Worm (Caenorhabditis elegans): ENCODE measurements around the gene ZC443.4.
"Not testable (repeated sequence)": the region's sequence is repeated elsewhere in the genome, so short reads cannot be mapped to it uniquely, and the experiment has no call there.

The ZC443.4 gene

ce11 chrV:12819792-12820453 is at the start of gene ZC443.4, which contains the start of gene ugt-18:
TSS of gene ZC443.4 (minus strand) at chrV:12819886.
TSS of gene ugt-18 (plus strand) at chrV:12820260.
- no peak for TF ChIP-seq dao-5 (tag; optimal IDR thresholded peaks at IDR 0.05)
- no peak for TF ChIP-seq him-1 (tag; optimal IDR thresholded peaks at IDR 0.05)
- TF ChIP-seq W03F9.2 (tag; optimal IDR thresholded peaks at IDR 0.05), result no peak

ce11 chrV:12867997-12868396 is 48.3 kb upstream of the ZC443.4 start, which contains the start of gene nspg-1:
TSS of gene nspg-1 (minus strand) at chrV:12868097.
- TF ChIP-seq dao-5 (tag; optimal IDR thresholded peaks at IDR 0.05) (no peak), W03F9.2 (tag; optimal IDR thresholded peaks at IDR 0.05) (no peak), him-1 (tag; optimal IDR thresholded peaks at IDR 0.05) (no peak)

ce11 chrV:12865615-12866014 is 45.9 kb upstream of the ZC443.4 start, which contains the start of gene T07F10.5:
TSS of gene T07F10.5 (plus strand) at chrV:12865915.
- TF ChIP-seq W03F9.2, dao-5, him-1 (tag; optimal IDR thresholded peaks at IDR 0.05): not testable (repeated sequence)

DNA sequence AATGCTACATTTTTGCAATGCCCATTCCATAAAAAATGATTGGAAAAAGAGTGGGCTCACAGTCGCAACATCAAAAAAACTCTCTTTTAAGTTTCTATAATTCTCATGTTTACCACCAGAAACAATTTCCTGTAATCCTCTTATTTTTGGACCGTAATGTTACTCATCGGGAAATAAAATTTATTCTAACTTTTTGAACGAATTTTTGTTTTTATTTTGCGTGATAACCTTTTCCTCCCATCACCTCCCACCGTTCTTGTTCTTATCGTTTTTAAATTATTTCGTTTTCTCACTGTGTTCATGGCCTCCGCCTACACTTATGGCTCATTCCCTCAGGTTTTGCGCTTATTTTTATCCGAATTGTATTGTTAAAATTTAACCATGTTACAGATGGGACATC is 39.5 kb upstream of the ZC443.4 start, which contains the start of gene anp-1:
anp-1 (plus strand) TSS at position 301 of the 400 bp plus-strand sequence.
- TF ChIP-seq him-1 (tag; optimal IDR thresholded peaks at IDR 0.05) (no peak), dao-5 (tag; optimal IDR thresholded peaks at IDR 0.05) (no peak), W03F9.2 (tag; optimal IDR thresholded peaks at IDR 0.05) (no peak)

ce11 chrV:12854766-12855165 is 35.1 kb upstream of the ZC443.4 start, which contains the start of gene C44H9.7:
TSS of gene C44H9.7 (minus strand) at chrV:12854866.
- TF ChIP-seq him-1 (tag; optimal IDR thresholded peaks at IDR 0.05) (no peak), W03F9.2 (tag; optimal IDR thresholded peaks at IDR 0.05) (no peak)

- TF ChIP-seq dao-5 (tag; optimal IDR thresholded peaks at IDR 0.05), result no peak
These were observed 32.7 kb upstream of the ZC443.4 start for ce11 chrV:12852355-12852754.

- TF ChIP-seq him-1 (tag; optimal IDR thresholded peaks at IDR 0.05), result no peak
- no peak for TF ChIP-seq W03F9.2 (tag; optimal IDR thresholded peaks at IDR 0.05)
These were observed 30.1 kb upstream of the ZC443.4 start, which contains the start of gene C44H9.5 for ce11 chrV:12849736-12850135. TSS of gene C44H9.5 (minus strand) at chrV:12849864.

DNA sequence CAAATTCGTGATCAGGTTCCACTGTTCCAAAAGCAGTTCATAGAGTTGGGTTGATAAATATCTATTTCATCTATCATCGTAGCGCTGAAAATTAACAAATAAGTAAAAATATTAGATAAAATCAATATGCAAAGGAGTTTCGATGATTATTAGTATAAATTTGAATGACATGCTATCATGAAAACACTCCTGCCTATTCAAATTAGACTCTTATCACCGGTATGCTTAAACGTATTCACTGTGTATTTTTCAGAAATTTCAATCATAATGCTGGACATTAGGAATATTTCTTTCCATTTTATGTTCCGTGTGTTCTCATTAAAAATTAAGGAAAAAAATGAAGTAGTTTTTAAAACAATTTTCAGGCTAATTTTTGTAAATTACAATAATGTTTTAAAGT is 25.6 kb upstream of the ZC443.4 start, which contains the start of gene C44H9.6:
C44H9.6 (minus strand) TSS at position 101 of the 400 bp plus-strand sequence.
- TF ChIP-seq dao-5 (tag; optimal IDR thresholded peaks at IDR 0.05) (no peak), W03F9.2 (tag; optimal IDR thresholded peaks at IDR 0.05) (no peak), him-1 (tag; optimal IDR thresholded peaks at IDR 0.05) (no peak)

DNA sequence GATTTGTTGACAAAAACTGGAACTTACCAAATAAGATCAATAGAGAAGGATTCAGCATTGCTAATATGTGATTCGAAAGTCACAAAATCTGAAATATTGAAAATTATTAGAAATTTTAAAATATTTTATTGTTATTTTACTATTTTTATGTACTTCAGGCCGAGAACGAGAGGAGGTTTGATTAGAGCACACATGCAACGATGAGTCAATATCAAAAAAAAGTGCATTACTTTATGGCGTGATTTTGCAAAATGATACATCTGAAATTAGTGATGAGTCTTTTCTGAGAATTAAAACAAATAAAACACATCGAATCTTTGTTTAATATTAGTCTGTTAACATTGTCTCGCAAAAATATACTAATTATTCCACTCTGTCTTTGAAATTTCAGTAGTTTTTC is 25.1 kb upstream of the ZC443.4 start:
- TF ChIP-seq dao-5 (tag; optimal IDR thresholded peaks at IDR 0.05) (no peak), him-1 (tag; optimal IDR thresholded peaks at IDR 0.05) (no peak), W03F9.2 (tag; optimal IDR thresholded peaks at IDR 0.05) (no peak)

- no peak for TF ChIP-seq W03F9.2 (tag; optimal IDR thresholded peaks at IDR 0.05)
- TF ChIP-seq him-1 (tag; optimal IDR thresholded peaks at IDR 0.05), result no peak
- no peak for TF ChIP-seq dao-5 (tag; optimal IDR thresholded peaks at IDR 0.05)
These were observed 15.7 kb upstream of the ZC443.4 start, which contains the start of gene C44H9.4 for ce11 chrV:12835388-12835787. TSS of gene C44H9.4 (plus strand) at chrV:12835688.

DNA sequence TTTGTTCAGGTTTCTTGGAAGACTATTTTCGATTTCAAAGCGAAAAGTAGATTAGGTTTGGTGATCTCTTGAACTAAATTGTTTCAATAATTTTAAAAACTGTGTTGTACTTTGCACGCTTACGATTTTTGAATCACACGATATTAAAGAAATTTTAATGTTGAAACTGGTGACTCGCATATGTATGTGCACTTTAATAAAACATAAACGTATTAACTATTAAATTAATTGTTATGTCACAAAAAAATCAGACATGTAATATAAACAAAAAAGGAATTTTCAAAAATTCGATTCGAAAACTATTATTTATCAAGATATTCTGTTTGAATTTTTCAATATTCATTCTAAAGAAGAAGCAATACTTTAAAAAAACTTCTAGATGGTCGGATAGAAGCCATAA is 7.5 kb upstream of the ZC443.4 start, which contains the start of gene ugt-15:
ugt-15 (plus strand) TSS at position 301 of the 400 bp plus-strand sequence.
- TF ChIP-seq W03F9.2 (tag; optimal IDR thresholded peaks at IDR 0.05), result no peak
- no peak for TF ChIP-seq dao-5 (tag; optimal IDR thresholded peaks at IDR 0.05)
- no peak for TF ChIP-seq him-1 (tag; optimal IDR thresholded peaks at IDR 0.05)

DNA sequence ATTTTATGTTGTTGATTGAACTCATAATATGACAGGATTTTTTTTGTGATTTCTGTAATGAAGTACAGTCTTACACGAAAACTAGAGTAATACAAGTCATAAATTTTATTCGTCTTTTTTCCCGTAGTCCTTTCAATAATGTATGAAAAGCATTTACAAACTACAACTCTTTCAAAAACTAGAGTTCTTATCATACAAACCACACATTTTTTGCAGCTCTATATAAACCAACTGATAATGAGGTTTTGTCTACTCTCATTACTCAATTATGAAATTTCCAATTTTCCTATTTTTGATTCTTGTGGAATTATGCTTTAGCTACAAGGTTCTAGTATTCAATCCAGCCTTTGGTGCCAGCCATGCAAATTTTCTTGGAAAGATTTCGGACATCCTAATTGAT is 5.1 kb upstream of the ZC443.4 start, which contains the start of gene ugt-16:
ugt-16 (plus strand) TSS at position 248 of the 400 bp plus-strand sequence.
- TF ChIP-seq W03F9.2 (tag; optimal IDR thresholded peaks at IDR 0.05), result no peak
- no peak for TF ChIP-seq dao-5 (tag; optimal IDR thresholded peaks at IDR 0.05)
- TF ChIP-seq him-1 (tag; optimal IDR thresholded peaks at IDR 0.05), result no peak

DNA sequence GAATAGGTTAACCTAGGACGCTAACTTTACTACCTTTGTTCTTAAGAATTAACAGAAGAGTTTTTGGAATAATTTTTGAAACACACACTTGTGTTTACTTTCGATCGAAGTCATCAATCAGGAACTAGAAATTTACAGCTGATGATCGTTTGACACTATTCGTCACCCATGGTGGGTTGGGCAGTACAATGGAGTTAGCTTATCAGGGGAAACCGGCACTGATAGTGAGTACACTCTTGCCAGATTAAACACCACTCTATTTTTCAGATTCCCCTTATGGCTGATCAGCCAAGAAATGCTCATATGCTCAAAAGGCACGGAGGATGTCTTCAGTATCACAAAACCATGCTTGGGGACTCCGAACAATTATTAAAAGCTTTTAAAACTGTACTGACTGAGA is 2.4 kb upstream of the ZC443.4 start:
- TF ChIP-seq him-1 (tag; optimal IDR thresholded peaks at IDR 0.05) (no peak), dao-5 (tag; optimal IDR thresholded peaks at IDR 0.05) (no peak), W03F9.2 (tag; optimal IDR thresholded peaks at IDR 0.05) (no peak)

DNA sequence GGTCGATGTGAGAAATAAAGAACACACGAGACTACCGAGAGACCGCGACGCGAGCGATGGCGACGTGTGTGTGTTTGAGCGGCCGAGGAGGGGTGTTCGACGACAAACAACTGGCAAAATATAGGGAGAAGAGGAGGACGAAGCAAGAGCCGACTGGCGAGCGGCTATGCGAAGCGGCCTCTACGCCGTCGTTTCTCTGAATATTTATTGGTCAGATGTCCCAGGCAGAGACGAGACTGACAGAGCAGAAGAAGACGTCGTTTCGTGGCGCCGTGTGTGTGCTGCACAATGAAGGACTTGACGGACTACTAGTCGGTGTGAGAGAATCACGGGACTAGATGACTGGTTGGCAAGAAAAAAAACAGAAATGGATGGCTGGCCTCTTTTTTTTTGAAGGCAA is 531 bp downstream of the ZC443.4 start:
- TF ChIP-seq dao-5 (tag; optimal IDR thresholded peaks at IDR 0.05) (no peak), W03F9.2 (tag; optimal IDR thresholded peaks at IDR 0.05) (no peak), him-1 (tag; optimal IDR thresholded peaks at IDR 0.05) (peak; percentile 89)

Measured in whole organism, L4/young adult.